Worm (Caenorhabditis elegans): ENCODE data around the gene Y42A5A.5.
A peak's percentile ranks its signal among the peaks of the same experiment; 100 is the strongest.

Gene Y42A5A.5

DNA sequence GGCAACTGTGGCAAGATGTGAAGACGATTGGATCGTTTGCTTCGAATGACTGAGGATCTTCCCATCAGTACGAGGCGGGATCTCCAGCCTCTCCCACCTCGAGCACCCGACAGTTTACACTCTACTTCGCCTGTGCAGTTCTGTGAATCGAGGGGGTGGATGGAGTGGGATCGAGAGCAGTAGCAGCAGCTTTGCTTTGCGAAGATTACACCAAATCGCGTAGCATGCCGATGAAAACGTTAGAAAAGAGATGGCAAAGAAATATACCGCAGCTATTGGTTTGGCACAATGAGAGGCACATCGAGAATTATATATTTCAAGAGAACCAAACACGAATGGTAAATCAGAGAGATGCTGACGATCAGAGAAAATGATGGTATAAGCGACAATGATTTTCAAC lies 35.1 kb downstream of the Y42A5A.5 start, which contains the start of gene act-3 (continued):
- peak; percentile 47; the same call in 1 of the 2 replicates for TF ChIP-seq pha-4 (GFP tag; IDR thresholded peaks at IDR 0.05)
- no peak for TF ChIP-seq pha-4 (tag; optimal IDR thresholded peaks at IDR 0.05)
- no peak for TF ChIP-seq zip-11 (GFP tag; IDR thresholded peaks at IDR 0.05)
- no peak for TF ChIP-seq unc-130 (GFP tag; optimal IDR thresholded peaks at IDR 0.05)
- no peak for TF ChIP-seq ztf-7 (tag; optimal IDR thresholded peaks at IDR 0.05)
- peak; percentile 17; the same call in 1 of the 2 replicates for TF ChIP-seq snpc-1.2 (GFP tag; IDR thresholded peaks at IDR 0.05)
- TF ChIP-seq ama-1 (optimal IDR thresholded peaks at IDR 0.05): no peak
- no peak for TF ChIP-seq snpc-4 (tag; optimal IDR thresholded peaks at IDR 0.05)
- peak; percentile 46 for TF ChIP-seq nhr-11 (tag; optimal IDR thresholded peaks at IDR 0.05)
- TF ChIP-seq Y48G9A.11 (GFP tag; IDR thresholded peaks at IDR 0.05): no peak
- no peak for TF ChIP-seq zip-2 (tag; optimal IDR thresholded peaks at IDR 0.05)
- no peak for TF ChIP-seq fkh-10 (GFP tag; optimal IDR thresholded peaks at IDR 0.05)
- TF ChIP-seq hlh-11 (tag; optimal IDR thresholded peaks at IDR 0.05): peak; percentile 40
- peak; percentile 32 for TF ChIP-seq aha-1 (tag)
- TF ChIP-seq attf-4 (tag; optimal IDR thresholded peaks at IDR 0.05): no peak
- TF ChIP-seq ceh-62 (tag; optimal IDR thresholded peaks at IDR 0.05): no peak
- no peak for TF ChIP-seq ceh-28 (tag; optimal IDR thresholded peaks at IDR 0.05)
- no peak for TF ChIP-seq pqm-1 (tag; optimal IDR thresholded peaks at IDR 0.05)
- TF ChIP-seq nhr-111 (GFP tag; optimal IDR thresholded peaks at IDR 0.05): no peak
- no peak for TF ChIP-seq hmg-1.1 (GFP tag; IDR thresholded peaks at IDR 0.05)
- TF ChIP-seq lir-3 (tag; optimal IDR thresholded peaks at IDR 0.05): no peak

DNA sequence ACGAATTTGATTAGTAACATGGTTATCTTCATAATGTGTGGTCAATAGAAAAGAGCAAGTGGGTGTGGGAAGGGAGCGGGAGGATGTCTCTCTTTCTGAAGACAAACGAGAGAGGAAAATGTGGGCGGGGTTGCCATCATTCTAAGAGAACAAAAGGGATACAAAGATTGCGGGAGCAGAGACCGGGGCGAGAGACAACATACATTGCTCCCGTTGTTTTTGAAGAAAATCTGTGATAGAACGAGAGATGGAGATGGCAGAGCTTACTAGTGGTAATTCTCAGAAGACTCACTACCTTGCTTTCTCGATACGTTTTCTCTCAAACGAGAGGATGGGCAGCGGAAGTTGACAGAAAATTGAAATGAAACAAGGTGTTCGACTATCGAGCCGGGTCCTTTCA lies 36.2 kb downstream of the Y42A5A.5 start:
- TF ChIP-seq pha-4 (GFP tag; IDR thresholded peaks at IDR 0.05) (no peak), pha-4 (tag; optimal IDR thresholded peaks at IDR 0.05) (no peak), spr-3 (GFP tag; optimal IDR thresholded peaks at IDR 0.05) (no peak), F26F4.8 (GFP tag; conservative IDR thresholded peaks at IDR 0.05) (no peak), aly-2 (tag; optimal IDR thresholded peaks at IDR 0.05) (no peak), ceh-82 (tag; optimal IDR thresholded peaks at IDR 0.05) (no peak), lin-15B (tag; optimal IDR thresholded peaks at IDR 0.05) (no peak), D1046.2 (GFP tag; IDR thresholded peaks at IDR 0.05) (no peak), egl-27 (tag; optimal IDR thresholded peaks at IDR 0.05) (no peak), nhr-11 (tag; optimal IDR thresholded peaks at IDR 0.05) (no peak), R02D3.7 (tag; optimal IDR thresholded peaks at IDR 0.05) (no peak), nhr-111 (GFP tag; optimal IDR thresholded peaks at IDR 0.05) (no peak), madf-5 (GFP tag; IDR thresholded peaks at IDR 0.05) (no peak), lsy-2 (tag; optimal IDR thresholded peaks at IDR 0.05) (no peak)

DNA sequence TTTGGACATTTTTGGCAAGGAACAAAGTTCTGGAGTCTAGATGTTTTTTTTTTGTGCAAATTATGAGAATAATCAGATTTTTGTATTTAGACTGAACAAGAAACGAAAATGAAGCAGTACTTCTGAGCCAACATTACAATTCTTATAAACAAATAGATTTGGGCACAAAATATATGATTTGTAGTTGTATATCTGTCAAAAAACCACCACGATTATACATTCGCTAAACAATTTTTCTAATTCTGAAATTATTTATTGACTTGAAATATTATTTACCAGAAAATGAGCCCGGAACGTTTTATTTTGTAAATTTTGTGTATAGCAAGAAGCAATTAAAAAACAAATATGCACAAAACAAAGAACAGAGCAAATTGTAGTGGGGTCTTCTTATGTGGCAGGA lies 38.1 kb downstream of the Y42A5A.5 start:
- TF ChIP-seq T20F7.1 (GFP tag; optimal IDR thresholded peaks at IDR 0.05): no peak
- TF ChIP-seq zag-1 (tag; optimal IDR thresholded peaks at IDR 0.05): no peak
- no peak for TF ChIP-seq madf-9 (GFP tag; conservative IDR thresholded peaks at IDR 0.05)
- peak; percentile 22 for TF ChIP-seq fos-1 (tag; optimal IDR thresholded peaks at IDR 0.05)
- TF ChIP-seq aly-2 (tag; optimal IDR thresholded peaks at IDR 0.05): no peak
- TF ChIP-seq nhr-77 (tag; optimal IDR thresholded peaks at IDR 0.05): no peak

DNA sequence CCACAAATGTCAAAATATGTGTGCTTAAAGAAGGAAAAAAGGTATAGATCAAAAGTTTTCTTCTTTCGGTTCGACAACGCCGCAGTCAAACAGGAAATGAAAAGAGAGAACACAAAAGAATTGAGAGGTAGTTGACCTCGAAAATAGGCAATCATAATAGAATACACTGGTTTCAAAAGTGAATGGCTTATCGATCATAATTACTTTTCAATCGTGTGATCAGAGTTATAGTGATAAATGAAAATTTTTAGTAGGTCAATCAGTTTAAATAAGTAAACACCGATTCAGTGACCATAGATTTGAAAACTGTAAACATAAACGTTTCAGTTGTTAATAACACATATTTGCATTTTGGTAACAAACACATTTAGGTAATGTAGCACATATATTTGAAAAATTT lies 39.2 kb downstream of the Y42A5A.5 start:
- TF ChIP-seq ZK546.5 (tag; optimal IDR thresholded peaks at IDR 0.05): no peak
- TF ChIP-seq cey-2 (tag; optimal IDR thresholded peaks at IDR 0.05; ENCODE audit: borderline replicate concordance, insufficient read depth): no peak
- TF ChIP-seq unc-39 (tag; optimal IDR thresholded peaks at IDR 0.05): no peak
- TF ChIP-seq Y48G9A.11 (GFP tag; IDR thresholded peaks at IDR 0.05): no peak
- peak; percentile 71 for TF ChIP-seq dmd-6 (GFP tag; IDR thresholded peaks at IDR 0.05)
- TF ChIP-seq madf-9 (GFP tag; conservative IDR thresholded peaks at IDR 0.05): no peak
- no peak for TF ChIP-seq dmd-8 (GFP tag; IDR thresholded peaks at IDR 0.05)
- TF ChIP-seq daf-19 (GFP tag; conservative IDR thresholded peaks at IDR 0.05): no peak
- no peak for TF ChIP-seq zag-1 (tag; optimal IDR thresholded peaks at IDR 0.05)
- TF ChIP-seq F10B5.3 (tag; optimal IDR thresholded peaks at IDR 0.05): no peak
- no peak for TF ChIP-seq mdl-1 (tag; optimal IDR thresholded peaks at IDR 0.05)
- no peak for TF ChIP-seq nhr-102 (tag; optimal IDR thresholded peaks at IDR 0.05)
- TF ChIP-seq dpl-1 (GFP tag; optimal IDR thresholded peaks at IDR 0.05): no peak
- TF ChIP-seq zfp-2 (tag; optimal IDR thresholded peaks at IDR 0.05): no peak
- TF ChIP-seq D1046.2 (GFP tag; IDR thresholded peaks at IDR 0.05): no peak
- TF ChIP-seq hlh-11 (tag; optimal IDR thresholded peaks at IDR 0.05): peak; percentile 60
- no peak for TF ChIP-seq fos-1 (tag; optimal IDR thresholded peaks at IDR 0.05)
- no peak for TF ChIP-seq lin-39 (tag; optimal IDR thresholded peaks at IDR 0.05)
- no peak for TF ChIP-seq madf-5 (GFP tag; IDR thresholded peaks at IDR 0.05)
- no peak for TF ChIP-seq zfp-3 (GFP tag; conservative IDR thresholded peaks at IDR 0.05)
